Worm (Caenorhabditis elegans): Measurements from ENCODE around the gene orc-5.

DNA sequence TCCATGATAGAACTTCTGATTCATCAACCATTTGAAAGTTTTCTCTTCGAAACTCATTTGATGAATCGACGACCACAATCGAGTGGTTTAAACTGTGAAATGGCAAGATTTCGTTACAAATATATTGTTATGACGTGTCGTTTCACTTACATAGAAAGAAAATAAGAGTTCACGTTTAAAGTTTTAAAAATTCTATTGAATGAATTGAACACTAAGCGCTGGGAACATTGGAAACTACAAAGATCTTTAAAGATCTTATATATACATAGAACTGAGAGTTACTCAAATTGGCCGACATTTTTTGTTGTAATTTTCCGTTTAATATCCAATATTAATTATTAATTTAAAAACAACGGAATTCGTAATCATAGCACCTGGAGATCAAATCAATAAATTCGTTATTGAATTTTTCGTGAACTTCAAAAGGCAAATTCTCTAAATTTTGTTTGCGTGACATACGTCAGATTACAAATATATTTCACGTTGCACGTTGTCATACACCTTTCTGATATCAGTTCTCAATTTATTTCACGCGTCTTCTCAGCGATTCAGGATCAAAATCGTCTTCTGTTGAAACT is 23.3 kb upstream of the orc-5 start, which contains the start of the genes T25B9.4 and T25B9.6:
- no peak for TF ChIP-seq aly-2 (tag; optimal IDR thresholded peaks at IDR 0.05)
- no peak for TF ChIP-seq efl-3 (GFP tag; optimal IDR thresholded peaks at IDR 0.05)
- no peak for TF ChIP-seq lin-13 (GFP tag; optimal IDR thresholded peaks at IDR 0.05)
- no peak for TF ChIP-seq skn-1 (tag; optimal IDR thresholded peaks at IDR 0.05)
